Worm (Caenorhabditis elegans) whole organism, mixed stage, embryonic: Measurements from ENCODE around the gene ttr-35.

ENCODE experiments used
- M03D4.4 ChIP-seq: sonication (generic microtip); optimal IDR thresholded peaks from 2 replicates; lab custom pipeline; 2017; ENCODE audit warnings: mild to moderate bottlenecking, missing genetic modification characterization, missing compliant biosample characterization
- bed-3 ChIP-seq: fragments of 200-800 bp; sonication (Bioruptor generic); optimal IDR thresholded peaks from 3 replicates; lab custom pipeline; 2018; ENCODE audit warnings: mild to moderate bottlenecking, missing genetic modification characterization, moderate library complexity, missing compliant biosample characterization
- blmp-1 ChIP-seq: fragments of 150-350 bp; optimal IDR thresholded peaks from 2 replicates; lab custom pipeline; 2014; ENCODE audit warnings: missing biosample characterization, missing genetic modification characterization
- ceh-39 ChIP-seq: fragments of 150-350 bp; optimal IDR thresholded peaks from 2 replicates; lab custom pipeline; 2014; ENCODE audit warnings: missing biosample characterization, missing genetic modification characterization
- ceh-43 ChIP-seq: fragments of 200-800 bp; sonication (Bioruptor generic); optimal IDR thresholded peaks from 2 replicates; lab custom pipeline; 2018; ENCODE audit warnings: mild to moderate bottlenecking, missing genetic modification characterization, moderate library complexity, missing compliant biosample characterization
- ceh-83 ChIP-seq: fragments of 200-800 bp; sonication (Bioruptor generic); optimal IDR thresholded peaks from 2 replicates; lab custom pipeline; 2018; ENCODE audit warnings: mild to moderate bottlenecking, missing genetic modification characterization, missing compliant biosample characterization
- ces-1 ChIP-seq: fragments of 150-350 bp; optimal IDR thresholded peaks from 2 replicates; lab custom pipeline; 2014; ENCODE audit warnings: missing biosample characterization, missing genetic modification reagents, missing genetic modification characterization
- cnd-1 ChIP-seq: fragments of 200-800 bp; sonication (Bioruptor generic); optimal IDR thresholded peaks from 2 replicates; lab custom pipeline; 2018; ENCODE audit warnings: mild to moderate bottlenecking, missing genetic modification characterization, missing compliant biosample characterization
- drap-1 ChIP-seq: fragments of 200-800 bp; sonication (Bioruptor generic); optimal IDR thresholded peaks from 3 replicates; lab custom pipeline; 2018; ENCODE audit warnings: mild to moderate bottlenecking, missing genetic modification characterization, missing compliant biosample characterization
- elt-1 ChIP-seq: sonication (generic microtip); optimal IDR thresholded peaks from 2 replicates; lab custom pipeline; 2017; ENCODE audit warnings: missing genetic modification characterization, mild to moderate bottlenecking, missing compliant biosample characterization, antibody characterized with exemption, moderate library complexity, borderline replicate concordance; ENCODE audit not compliant: insufficient read depth
- elt-3 ChIP-seq: fragments of 150-350 bp; optimal IDR thresholded peaks from 2 replicates; lab custom pipeline; 2014; ENCODE audit warnings: missing biosample characterization, missing genetic modification characterization
- flh-1 ChIP-seq: fragments of 200-800 bp; sonication (Bioruptor generic); optimal IDR thresholded peaks from 2 replicates; lab custom pipeline; 2018; ENCODE audit warnings: mild to moderate bottlenecking, missing genetic modification characterization, moderate library complexity, missing compliant biosample characterization
- lin-13 ChIP-seq: fragments of 150-350 bp; optimal IDR thresholded peaks from 2 replicates; lab custom pipeline; 2014; ENCODE audit warnings: missing biosample characterization, missing genetic modification characterization
- lin-32 ChIP-seq: fragments of 200-800 bp; sonication (Bioruptor generic); optimal IDR thresholded peaks from 2 replicates; lab custom pipeline; 2018; ENCODE audit warnings: mild to moderate bottlenecking, missing genetic modification characterization, missing compliant biosample characterization
- lsy-2 ChIP-seq: fragments of 150-350 bp; optimal IDR thresholded peaks from 2 replicates; lab custom pipeline; 2014; ENCODE audit warnings: missing biosample characterization, missing genetic modification characterization
- mab-5 ChIP-seq: fragments of 150-350 bp; optimal IDR thresholded peaks from 2 replicates; lab custom pipeline; 2014; ENCODE audit warnings: missing biosample characterization, missing genetic modification characterization
- mep-1 ChIP-seq: fragments of 150-350 bp; optimal IDR thresholded peaks from 2 replicates; lab custom pipeline; 2017; ENCODE audit warnings: missing biosample characterization, missing genetic modification reagents, missing genetic modification characterization, inconsistent platforms
- mls-2 ChIP-seq: sonication (generic microtip); optimal IDR thresholded peaks from 2 replicates; lab custom pipeline; 2016; ENCODE audit warnings: mild to moderate bottlenecking, missing genetic modification characterization, moderate library complexity, missing compliant biosample characterization
- nhr-12 ChIP-seq: fragments of 150-350 bp; optimal IDR thresholded peaks from 2 replicates; lab custom pipeline; 2014; ENCODE audit warnings: missing biosample characterization, missing genetic modification characterization
- nhr-2 ChIP-seq: fragments of 150-350 bp; optimal IDR thresholded peaks from 2 replicates; lab custom pipeline; 2014; ENCODE audit warnings: missing biosample characterization, missing genetic modification characterization
- nhr-28 ChIP-seq: fragments of 150-350 bp; optimal IDR thresholded peaks from 2 replicates; lab custom pipeline; 2014; ENCODE audit warnings: missing biosample characterization, missing genetic modification characterization
- nhr-76 ChIP-seq: sonication (generic microtip); optimal IDR thresholded peaks from 2 replicates; lab custom pipeline; 2017; ENCODE audit warnings: missing biosample characterization, missing genetic modification characterization
- pha-4 ChIP-seq: fragments of 150-350 bp; optimal IDR thresholded peaks from 2 replicates; lab custom pipeline; 2018; ENCODE audit warnings: missing biosample characterization, missing genetic modification reagents, missing genetic modification characterization
- sem-2 ChIP-seq: fragments of 200-800 bp; sonication (Bioruptor generic); optimal IDR thresholded peaks from 2 replicates; lab custom pipeline; 2018; ENCODE audit warnings: mild to moderate bottlenecking, missing genetic modification characterization, missing compliant biosample characterization
- snpc-4 ChIP-seq: fragments of 150-350 bp; optimal IDR thresholded peaks from 2 replicates; lab custom pipeline; 2014; ENCODE audit warnings: missing biosample characterization, missing genetic modification characterization
- sptf-1 ChIP-seq: sonication (generic microtip); optimal IDR thresholded peaks from 2 replicates; lab custom pipeline; 2017; ENCODE audit warnings: mild to moderate bottlenecking, missing genetic modification characterization, moderate library complexity, missing compliant biosample characterization
- tbx-8 ChIP-seq: fragments of 200-800 bp; sonication (Bioruptor generic); optimal IDR thresholded peaks from 2 replicates; lab custom pipeline; 2018; ENCODE audit warnings: mild to moderate bottlenecking, missing genetic modification characterization, moderate library complexity, missing compliant biosample characterization
- unc-120 ChIP-seq: sonication (generic microtip); optimal IDR thresholded peaks from 2 replicates; lab custom pipeline; 2017; ENCODE audit warnings: missing genetic modification characterization, missing compliant biosample characterization; ENCODE audit not compliant: poor library complexity, severe bottlenecking
- unc-39 ChIP-seq: fragments of 150-350 bp; optimal IDR thresholded peaks from 2 replicates; lab custom pipeline; 2014; ENCODE audit warnings: missing biosample characterization, missing genetic modification characterization
- unc-62 ChIP-seq: fragments of 150-350 bp; optimal IDR thresholded peaks from 2 replicates; lab custom pipeline; 2014; ENCODE audit warnings: missing biosample characterization, missing genetic modification reagents, missing genetic modification characterization
- zip-8 ChIP-seq: fragments of 150-350 bp; optimal IDR thresholded peaks from 2 replicates; lab custom pipeline; 2014; ENCODE audit warnings: missing biosample characterization, missing genetic modification characterization
- ztf-11 ChIP-seq: fragments of 150-350 bp; optimal IDR thresholded peaks from 2 replicates; lab custom pipeline; 2014; ENCODE audit warnings: missing biosample characterization, missing genetic modification characterization

Gene ttr-35

ce11 chrX:6520644-6521043 is 8.6 kb downstream of the ttr-35 start:
- no peak for TF ChIP-seq blmp-1 (tag; lab: Kevin White, UChicago)
- no peak for TF ChIP-seq drap-1 (GFP tag; lab: Kevin White, UChicago)
- no peak for TF ChIP-seq zip-8 (tag; lab: Kevin White, UChicago)
- TF ChIP-seq ceh-39 (tag; lab: Kevin White, UChicago), result no peak
- no peak for TF ChIP-seq snpc-4 (tag; lab: Kevin White, UChicago)

DNA sequence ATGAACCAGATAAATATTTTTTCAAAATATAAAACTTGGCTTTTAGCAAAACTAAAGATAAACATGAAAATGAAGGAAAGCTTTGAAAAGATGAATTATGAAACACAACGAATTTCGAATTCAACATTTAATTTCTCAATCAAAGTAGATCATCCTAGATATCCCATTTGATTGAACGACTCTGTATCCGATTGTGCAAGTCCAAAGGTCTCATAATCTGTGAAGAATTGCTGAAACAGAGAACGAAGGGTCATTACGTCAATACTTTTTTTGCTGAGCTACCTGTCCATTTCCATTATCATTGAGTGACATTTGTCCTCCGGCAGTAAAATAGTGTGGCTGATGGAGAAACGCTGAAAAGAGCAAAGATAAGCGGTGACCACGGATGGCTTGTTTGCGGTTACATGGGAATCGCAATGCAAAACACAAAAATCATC is 10.6 kb downstream of the ttr-35 start:
- TF ChIP-seq unc-120 (tag; lab: Kevin White, UChicago) (no peak), pha-4 (no peak), ceh-43 (GFP tag; lab: Kevin White, UChicago) (no peak), mep-1 (tag; lab: Kevin White, UChicago) (no peak), sem-2 (GFP tag; lab: Kevin White, UChicago) (no peak), drap-1 (GFP tag; lab: Kevin White, UChicago) (no peak), lin-32 (GFP tag; lab: Kevin White, UChicago) (no peak), lsy-2 (no peak), tbx-8 (GFP tag; lab: Kevin White, UChicago) (no peak), flh-1 (GFP tag; lab: Kevin White, UChicago) (no peak), nhr-76 (tag; lab: Kevin White, UChicago) (no peak), cnd-1 (tag; lab: Kevin White, UChicago) (no peak), nhr-12 (no peak), elt-3 (tag; lab: Kevin White, UChicago) (no peak), ces-1 (GFP tag; lab: Kevin White, UChicago) (no peak), ceh-83 (GFP tag; lab: Kevin White, UChicago) (no peak)

DNA sequence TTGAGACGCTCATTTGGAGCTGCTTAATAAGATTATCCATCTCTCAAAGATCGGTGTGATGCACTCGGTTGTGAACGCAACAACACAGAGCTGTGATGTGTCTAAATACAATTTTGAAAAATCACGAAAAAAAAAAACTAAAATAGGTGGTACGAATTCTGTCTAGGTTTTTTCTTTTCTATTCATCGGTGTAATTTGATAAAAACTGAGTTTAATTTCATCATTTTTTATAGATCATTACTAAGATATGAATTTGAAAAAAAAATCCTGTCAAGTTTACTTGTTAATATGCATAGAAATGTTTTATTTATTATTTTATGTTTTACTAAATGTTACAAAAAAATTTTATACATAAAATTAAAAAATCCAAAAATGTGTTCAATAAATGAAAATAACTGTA is 18.0 kb downstream of the ttr-35 start, which contains the start of gene ceh-60:
ceh-60 (minus strand) TSS at position 101 of the 400 bp plus-strand sequence.
- TF ChIP-seq ces-1 (GFP tag; lab: Kevin White, UChicago), result no peak
- TF ChIP-seq mep-1 (tag; lab: Kevin White, UChicago), result no peak
- TF ChIP-seq, all 35 proteins: peak for 0

ce11 chrX:6530591-6530990 is 18.5 kb downstream of the ttr-35 start:
- no peak for TF ChIP-seq tbx-8 (GFP tag; lab: Kevin White, UChicago)
- TF ChIP-seq cnd-1 (tag; lab: Kevin White, UChicago), result no peak
- no peak for TF ChIP-seq zip-8 (tag; lab: Kevin White, UChicago)
- no peak for TF ChIP-seq nhr-2 (tag; lab: Kevin White, UChicago)
- no peak for TF ChIP-seq ceh-83 (GFP tag; lab: Kevin White, UChicago)
- TF ChIP-seq nhr-28 (tag; lab: Kevin White, UChicago), result no peak
- TF ChIP-seq bed-3, result no peak
- TF ChIP-seq sem-2 (GFP tag; lab: Kevin White, UChicago), result no peak
- no peak for TF ChIP-seq lin-32 (GFP tag; lab: Kevin White, UChicago)
- no peak for TF ChIP-seq nhr-12
- no peak for TF ChIP-seq lin-13
- TF ChIP-seq mls-2, result no peak

ce11 chrX:6531896-6532295 is 19.8 kb downstream of the ttr-35 start:
- TF ChIP-seq cnd-1 (tag; lab: Kevin White, UChicago) (no peak), ceh-83 (GFP tag; lab: Kevin White, UChicago) (no peak), snpc-4 (tag; lab: Kevin White, UChicago) (no peak), mls-2 (no peak), sem-2 (GFP tag; lab: Kevin White, UChicago) (no peak), unc-39 (tag; lab: Kevin White, UChicago) (no peak), lsy-2 (no peak), mep-1 (tag; lab: Kevin White, UChicago) (no peak), nhr-76 (tag; lab: Kevin White, UChicago) (no peak), unc-120 (tag; lab: Kevin White, UChicago) (no peak), bed-3 (no peak), zip-8 (tag; lab: Kevin White, UChicago) (no peak), M03D4.4 (tag; lab: Kevin White, UChicago) (no peak), nhr-2 (tag; lab: Kevin White, UChicago) (no peak), ces-1 (GFP tag; lab: Kevin White, UChicago) (no peak), unc-62 (GFP tag; lab: Kevin White, UChicago) (no peak), flh-1 (GFP tag; lab: Kevin White, UChicago) (no peak), ceh-43 (GFP tag; lab: Kevin White, UChicago) (no peak)

DNA sequence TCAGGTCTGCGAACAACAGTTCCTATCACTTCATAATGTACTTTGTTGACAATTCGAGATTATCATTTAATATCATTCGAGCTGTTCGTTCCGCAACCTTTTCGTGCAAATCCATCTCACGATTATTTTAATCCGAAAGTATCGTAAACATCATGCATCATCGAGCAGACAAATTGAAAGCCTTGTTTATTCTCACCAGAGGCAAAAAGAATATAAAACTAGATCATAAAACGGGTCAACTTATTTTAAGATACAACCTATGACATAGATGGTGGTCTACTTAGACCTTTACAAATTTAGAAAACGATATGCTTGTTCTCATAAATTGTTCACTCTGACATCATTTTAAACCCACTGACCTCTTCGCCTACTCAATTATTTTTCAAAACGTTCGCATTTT is 21.0 kb downstream of the ttr-35 start:
- no peak for TF ChIP-seq elt-1
- TF ChIP-seq sem-2 (GFP tag; lab: Kevin White, UChicago), result no peak
- no peak for TF ChIP-seq pha-4
- TF ChIP-seq mep-1 (tag; lab: Kevin White, UChicago), result no peak
- no peak for TF ChIP-seq unc-39 (tag; lab: Kevin White, UChicago)
- no peak for TF ChIP-seq mls-2
- no peak for TF ChIP-seq mab-5 (tag; lab: Kevin White, UChicago)
- TF ChIP-seq bed-3, result no peak
- TF ChIP-seq ztf-11 (tag; lab: Kevin White, UChicago), result no peak
- TF ChIP-seq lin-13, result no peak
- TF ChIP-seq elt-3 (tag; lab: Kevin White, UChicago), result no peak
- TF ChIP-seq sptf-1 (tag; lab: Kevin White, UChicago), result no peak
- TF ChIP-seq unc-62 (GFP tag; lab: Kevin White, UChicago), result no peak
- TF ChIP-seq nhr-76 (tag; lab: Kevin White, UChicago), result no peak
